Worm (Caenorhabditis elegans) whole organism, L2 larva: Measurements from ENCODE around the gene ZC116.1.

Source experiments
- F13H6.1 ChIP-seq: sonication (generic microtip); optimal IDR thresholded peaks from 2 replicates; lab custom pipeline; 2016; ENCODE audit warnings: missing genetic modification characterization, missing compliant biosample characterization
- Y55F3AM.14 ChIP-seq: fragments of 200-800 bp; sonication (Bioruptor generic); optimal IDR thresholded peaks from 2 replicates; lab custom pipeline; 2018; ENCODE audit warnings: mild to moderate bottlenecking, missing genetic modification characterization, missing compliant biosample characterization
- ZK546.5 ChIP-seq: sonication (generic microtip); optimal IDR thresholded peaks from 2 replicates; lab custom pipeline; 2017; ENCODE audit warnings: missing biosample characterization, missing genetic modification characterization
- alr-1 ChIP-seq: fragments of 150-350 bp; optimal IDR thresholded peaks from 2 replicates; lab custom pipeline; 2014; ENCODE audit warnings: missing biosample characterization, missing genetic modification characterization
- aly-2 ChIP-seq: fragments of 150-350 bp; optimal IDR thresholded peaks from 2 replicates; lab custom pipeline; 2014; ENCODE audit warnings: missing biosample characterization, missing genetic modification characterization
- ama-1 ChIP-seq: fragments of 150-350 bp; optimal IDR thresholded peaks from 2 replicates; lab custom pipeline; 2018; ENCODE audit warnings: inconsistent platforms
- blmp-1 ChIP-seq: sonication (generic microtip); optimal IDR thresholded peaks from 2 replicates; lab custom pipeline; 2017; ENCODE audit warnings: missing genetic modification characterization, mild to moderate bottlenecking, missing compliant biosample characterization, antibody characterized with exemption, moderate library complexity; ENCODE audit not compliant: insufficient read depth
- ceh-16 ChIP-seq: fragments of 150-350 bp; optimal IDR thresholded peaks from 2 replicates; lab custom pipeline; 2014; ENCODE audit warnings: missing biosample characterization, missing genetic modification characterization
- ceh-82 ChIP-seq: fragments of 150-350 bp; optimal IDR thresholded peaks from 2 replicates; lab custom pipeline; 2014; ENCODE audit warnings: missing biosample characterization, missing genetic modification characterization
- dmd-4 ChIP-seq: sonication (generic microtip); optimal IDR thresholded peaks from 2 replicates; lab custom pipeline; 2017; ENCODE audit warnings: missing biosample characterization, missing genetic modification characterization
- egl-27 ChIP-seq: sonication (generic microtip); optimal IDR thresholded peaks from 3 replicates; lab custom pipeline; 2017; ENCODE audit warnings: missing biosample characterization, missing genetic modification reagents, missing genetic modification characterization
- elt-3 ChIP-seq: sonication (generic microtip); optimal IDR thresholded peaks from 2 replicates; lab custom pipeline; 2017; ENCODE audit warnings: missing biosample characterization, missing genetic modification characterization
- fos-1 ChIP-seq: fragments of 150-350 bp; optimal IDR thresholded peaks from 2 replicates; lab custom pipeline; 2014; ENCODE audit warnings: missing biosample characterization, missing genetic modification characterization
- gmeb-1 ChIP-seq: fragments of 150-350 bp; optimal IDR thresholded peaks from 2 replicates; lab custom pipeline; 2014; ENCODE audit warnings: missing biosample characterization, missing genetic modification characterization
- lin-11 ChIP-seq: fragments of 150-350 bp; sonication (generic microtip); optimal IDR thresholded peaks from 2 replicates; lab custom pipeline; 2014; ENCODE audit warnings: missing biosample characterization, missing genetic modification characterization, inconsistent platforms, mixed read lengths
- lin-39 ChIP-seq: fragments of 150-350 bp; optimal IDR thresholded peaks from 2 replicates; lab custom pipeline; 2014; ENCODE audit warnings: missing biosample characterization, missing genetic modification reagents, missing genetic modification characterization
- mbf-1 ChIP-seq: sonication (generic microtip); optimal IDR thresholded peaks from 2 replicates; lab custom pipeline; 2017; ENCODE audit warnings: missing biosample characterization, missing genetic modification characterization
- mdl-1 ChIP-seq, 2 experiments: fragments of 150-350 bp in 1 of 2; sonication (generic microtip) in 1 of 2; optimal IDR thresholded peaks; 2 replicates each; lab custom pipeline; 2017; ENCODE audit warnings: missing biosample characterization in 2 of 2, missing genetic modification characterization in 2 of 2
- nhr-11 ChIP-seq: fragments of 150-350 bp; optimal IDR thresholded peaks from 2 replicates; lab custom pipeline; 2014; ENCODE audit warnings: missing biosample characterization, missing genetic modification characterization
- nhr-12 ChIP-seq: fragments of 150-350 bp; optimal IDR thresholded peaks from 2 replicates; lab custom pipeline; 2014; ENCODE audit warnings: missing biosample characterization, missing genetic modification characterization
- nhr-129 ChIP-seq: fragments of 150-350 bp; optimal IDR thresholded peaks from 2 replicates; lab custom pipeline; 2014; ENCODE audit warnings: missing biosample characterization, missing genetic modification characterization
- nhr-21 ChIP-seq: fragments of 150-350 bp; optimal IDR thresholded peaks from 2 replicates; lab custom pipeline; 2014; ENCODE audit warnings: missing biosample characterization, missing genetic modification characterization
- nhr-23 ChIP-seq: fragments of 150-350 bp; optimal IDR thresholded peaks from 2 replicates; lab custom pipeline; 2014; ENCODE audit warnings: missing biosample characterization, missing genetic modification reagents, missing genetic modification characterization
- nhr-237 ChIP-seq: fragments of 150-350 bp; optimal IDR thresholded peaks from 2 replicates; lab custom pipeline; 2014; ENCODE audit warnings: missing biosample characterization, missing genetic modification characterization
- nhr-25 ChIP-seq: fragments of 150-350 bp; sonication (generic microtip); optimal IDR thresholded peaks from 3 replicates; lab custom pipeline; 2014; ENCODE audit warnings: missing biosample characterization, missing genetic modification characterization
- nhr-6 ChIP-seq: fragments of 150-350 bp; optimal IDR thresholded peaks from 2 replicates; lab custom pipeline; 2014; ENCODE audit warnings: missing biosample characterization, missing genetic modification characterization
- sem-4 ChIP-seq: fragments of 150-350 bp; optimal IDR thresholded peaks from 2 replicates; lab custom pipeline; 2014; ENCODE audit warnings: missing biosample characterization, missing genetic modification reagents, missing genetic modification characterization
- skn-1 ChIP-seq: sonication (generic microtip); optimal IDR thresholded peaks from 2 replicates; lab custom pipeline; 2017; ENCODE audit warnings: missing biosample characterization, missing genetic modification characterization
- sma-3 ChIP-seq: sonication (generic microtip); optimal IDR thresholded peaks from 2 replicates; lab custom pipeline; 2016; ENCODE audit warnings: missing genetic modification reagents, missing genetic modification characterization, missing compliant biosample characterization
- unc-39 ChIP-seq: fragments of 150-350 bp; optimal IDR thresholded peaks from 2 replicates; lab custom pipeline; 2014; ENCODE audit warnings: missing biosample characterization, missing genetic modification characterization
- zag-1 ChIP-seq: fragments of 150-350 bp; optimal IDR thresholded peaks from 2 replicates; lab custom pipeline; 2014; ENCODE audit warnings: missing biosample characterization, missing genetic modification characterization
- ztf-1 ChIP-seq: fragments of 200-800 bp; sonication (Bioruptor generic); conservative IDR thresholded peaks from 2 replicates; pipeline ENCODE4 v1.3.6; 2022; ENCODE audit warnings: missing genetic modification characterization, missing compliant biosample characterization
- ztf-11 ChIP-seq: sonication (generic microtip); optimal IDR thresholded peaks from 2 replicates; lab custom pipeline; 2017; ENCODE audit warnings: missing biosample characterization, missing genetic modification characterization
- ztf-4 ChIP-seq: fragments of 150-350 bp; optimal IDR thresholded peaks from 2 replicates; lab custom pipeline; 2014; ENCODE audit warnings: missing biosample characterization, missing genetic modification characterization

The ZC116.1 gene

DNA sequence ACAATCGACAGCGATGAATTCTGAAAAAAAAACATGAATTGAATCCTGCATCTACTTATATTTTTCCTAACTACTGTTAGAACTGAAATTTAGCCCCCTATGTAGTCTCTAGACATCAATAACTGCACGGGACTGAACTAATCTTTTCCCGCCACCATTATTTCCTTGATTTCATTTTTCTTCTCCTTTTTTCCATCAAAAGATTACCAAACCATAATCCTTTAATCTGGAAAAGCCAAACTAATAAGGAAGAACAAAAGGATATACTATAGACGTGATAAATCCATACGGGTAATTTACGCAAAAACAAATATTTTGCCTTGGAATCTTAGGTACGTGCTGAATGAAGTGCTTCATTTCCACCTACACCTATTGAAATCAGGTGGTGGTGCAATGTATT, 42.3 kb upstream of the ZC116.1 start:
- TF ChIP-seq ama-1: no peak
- no peak for TF ChIP-seq nhr-12 (tag; lab: Kevin White, UChicago)
- TF ChIP-seq blmp-1 (tag; lab: Kevin White, UChicago): no peak
- TF ChIP-seq mdl-1 (tag; optimal IDR thresholded peaks at IDR 0.05; lab: Kevin White, UChicago): no peak
- no peak for TF ChIP-seq ceh-82 (tag; lab: Kevin White, UChicago)
- no peak for TF ChIP-seq dmd-4 (tag; lab: Kevin White, UChicago)
- no peak for TF ChIP-seq sem-4 (tag; lab: Kevin White, UChicago)
- TF ChIP-seq nhr-21 (tag; lab: Kevin White, UChicago): no peak
- TF ChIP-seq nhr-237 (tag; lab: Kevin White, UChicago): no peak
- no peak for TF ChIP-seq skn-1 (tag; lab: Kevin White, UChicago)
- no peak for TF ChIP-seq ztf-11 (tag; lab: Kevin White, UChicago)
- TF ChIP-seq sma-3 (GFP tag; lab: Kevin White, UChicago): no peak
- TF ChIP-seq Y55F3AM.14 (GFP tag; lab: Kevin White, UChicago): no peak
- no peak for TF ChIP-seq egl-27 (tag; lab: Kevin White, UChicago)
- TF ChIP-seq ceh-16: no peak
- TF ChIP-seq, all 48 proteins: peak for 0

DNA sequence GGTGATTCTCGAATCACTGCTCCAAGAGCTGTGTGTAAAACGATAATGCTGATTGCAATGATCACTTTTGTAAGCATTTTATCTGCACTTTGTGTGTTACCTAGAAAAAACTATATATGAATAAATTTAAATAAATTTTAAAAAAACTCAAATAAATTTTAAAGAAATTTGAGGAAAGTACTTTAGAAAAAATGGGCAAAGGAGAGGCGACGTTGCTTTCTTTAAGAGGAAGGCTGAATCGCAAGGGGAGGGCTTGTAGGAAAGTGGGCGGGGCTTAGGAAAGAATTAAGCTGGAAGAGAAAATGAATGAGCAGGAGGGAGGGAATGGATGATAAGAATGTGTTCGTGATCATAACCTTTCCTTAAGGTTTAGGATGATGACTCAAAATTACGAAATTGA, 41.8 kb upstream of the ZC116.1 start, which contains the start of gene E02A10.4:
Gene E02A10.4 (minus strand): TSS at position 101 of the 400 bp plus-strand sequence.
- TF ChIP-seq ztf-1 (GFP tag; lab: Robert Waterston, UW) (no peak), lin-11 (tag; lab: Kevin White, UChicago) (no peak), ama-1 (no peak), ztf-4 (no peak), nhr-25 (tag; lab: Kevin White, UChicago) (no peak), nhr-23 (tag; lab: Kevin White, UChicago) (no peak), F13H6.1 (tag; lab: Kevin White, UChicago) (no peak), ZK546.5 (tag; lab: Kevin White, UChicago) (no peak), ceh-82 (tag; lab: Kevin White, UChicago) (no peak), gmeb-1 (tag; lab: Kevin White, UChicago) (no peak), lin-39 (tag; lab: Kevin White, UChicago) (no peak)

DNA sequence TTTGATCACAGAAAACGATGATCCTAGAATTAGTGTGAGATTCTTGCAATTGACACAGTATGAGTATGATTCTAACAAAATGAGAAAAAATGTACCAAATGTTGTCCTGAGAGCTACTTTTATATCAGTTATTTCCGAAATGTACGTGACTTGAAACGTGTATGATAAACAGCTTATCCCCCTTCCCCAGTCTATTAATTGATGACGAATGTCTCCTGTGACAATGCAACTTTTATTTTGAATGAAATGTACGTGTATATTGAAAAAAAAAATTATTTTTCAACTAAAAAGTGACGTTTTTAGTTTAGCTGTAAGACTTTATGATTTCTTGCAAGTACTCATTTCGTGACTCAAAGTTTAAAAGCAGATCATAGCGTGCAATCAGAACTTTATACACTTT, 39.4 kb upstream of the ZC116.1 start:
- TF ChIP-seq nhr-237 (tag; lab: Kevin White, UChicago) (no peak), unc-39 (no peak), nhr-6 (no peak), zag-1 (no peak), nhr-11 (tag; lab: Kevin White, UChicago) (no peak), dmd-4 (tag; lab: Kevin White, UChicago) (no peak), sma-3 (GFP tag; lab: Kevin White, UChicago) (no peak), elt-3 (tag; lab: Kevin White, UChicago) (no peak), ztf-11 (tag; lab: Kevin White, UChicago) (no peak), ztf-4 (no peak), gmeb-1 (tag; lab: Kevin White, UChicago) (no peak), ZK546.5 (tag; lab: Kevin White, UChicago) (no peak), nhr-12 (tag; lab: Kevin White, UChicago) (no peak)
- TF ChIP-seq, all 48 proteins: peak for 0

DNA sequence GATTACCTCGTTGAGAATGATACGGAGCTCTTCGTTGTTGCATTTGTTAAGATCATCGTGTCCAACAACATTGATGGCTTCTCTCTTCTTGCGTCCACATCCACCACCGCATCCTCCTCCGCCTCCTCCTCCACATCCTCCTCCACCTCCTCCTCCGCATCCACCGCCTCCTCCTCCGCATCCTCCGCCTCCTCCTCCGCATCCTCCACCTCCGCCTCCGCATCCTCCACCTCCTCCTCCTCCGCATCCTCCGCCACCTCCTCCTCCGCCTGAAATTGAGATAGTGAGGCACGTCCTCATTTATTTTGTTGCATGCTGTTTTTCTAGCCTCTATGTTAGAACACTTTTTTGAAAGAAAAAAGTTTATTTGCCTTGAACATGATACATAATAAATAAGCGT, 33.8 kb upstream of the ZC116.1 start:
- TF ChIP-seq Y55F3AM.14 (GFP tag; lab: Kevin White, UChicago) (no peak), nhr-237 (tag; lab: Kevin White, UChicago) (no peak), nhr-12 (tag; lab: Kevin White, UChicago) (no peak), dmd-4 (tag; lab: Kevin White, UChicago) (no peak), lin-39 (tag; lab: Kevin White, UChicago) (no peak), skn-1 (tag; lab: Kevin White, UChicago) (no peak), lin-11 (tag; lab: Kevin White, UChicago) (no peak), nhr-129 (tag; lab: Kevin White, UChicago) (no peak), elt-3 (tag; lab: Kevin White, UChicago) (no peak), ceh-16 (no peak), ama-1 (no peak), alr-1 (no peak), sma-3 (GFP tag; lab: Kevin White, UChicago) (no peak), fos-1 (tag; lab: Kevin White, UChicago) (no peak), egl-27 (tag; lab: Kevin White, UChicago) (no peak), blmp-1 (tag; lab: Kevin White, UChicago) (no peak), mbf-1 (no peak), aly-2 (no peak), zag-1 (no peak)
